Worm (Caenorhabditis elegans) whole organism, mixed stage, embryonic: Measurements from ENCODE around the gene scl-9.

ENCODE experiments used
- bed-3 ChIP-seq: fragments of 200-800 bp; sonication (Bioruptor generic); optimal IDR thresholded peaks from 3 replicates; lab custom pipeline; 2018; ENCODE audit warnings: mild to moderate bottlenecking, missing genetic modification characterization, moderate library complexity, missing compliant biosample characterization
- cnd-1 ChIP-seq: fragments of 200-800 bp; sonication (Bioruptor generic); optimal IDR thresholded peaks from 2 replicates; lab custom pipeline; 2018; ENCODE audit warnings: mild to moderate bottlenecking, missing genetic modification characterization, missing compliant biosample characterization
- lin-13 ChIP-seq: fragments of 150-350 bp; optimal IDR thresholded peaks from 2 replicates; lab custom pipeline; 2014; ENCODE audit warnings: missing biosample characterization, missing genetic modification characterization
- mep-1 ChIP-seq: fragments of 150-350 bp; optimal IDR thresholded peaks from 2 replicates; lab custom pipeline; 2017; ENCODE audit warnings: missing biosample characterization, missing genetic modification reagents, missing genetic modification characterization, inconsistent platforms
- mls-2 ChIP-seq: sonication (generic microtip); optimal IDR thresholded peaks from 2 replicates; lab custom pipeline; 2016; ENCODE audit warnings: mild to moderate bottlenecking, missing genetic modification characterization, moderate library complexity, missing compliant biosample characterization
- nhr-237 ChIP-seq: fragments of 150-350 bp; optimal IDR thresholded peaks from 2 replicates; lab custom pipeline; 2014; ENCODE audit warnings: missing biosample characterization, missing genetic modification characterization
- nhr-76 ChIP-seq: sonication (generic microtip); optimal IDR thresholded peaks from 2 replicates; lab custom pipeline; 2017; ENCODE audit warnings: missing biosample characterization, missing genetic modification characterization
- pha-4 ChIP-seq: fragments of 150-350 bp; optimal IDR thresholded peaks from 2 replicates; lab custom pipeline; 2018; ENCODE audit warnings: missing biosample characterization, missing genetic modification reagents, missing genetic modification characterization
- snpc-4 ChIP-seq: fragments of 150-350 bp; optimal IDR thresholded peaks from 2 replicates; lab custom pipeline; 2014; ENCODE audit warnings: missing biosample characterization, missing genetic modification characterization

ce11 chrIV:13008405-13009208 is 38.3 kb upstream of the scl-9 start, which contains the start of gene mbk-2:
- TF ChIP-seq mep-1 (tag; lab: Kevin White, UChicago) (no peak), snpc-4 (no peak), pha-4 (no peak), nhr-237 (tag; lab: Kevin White, UChicago) (no peak), bed-3 (GFP tag; lab: Kevin White, UChicago) (no peak), mls-2 (tag; lab: Kevin White, UChicago) (no peak), cnd-1 (no peak), lin-13 (tag; lab: Kevin White, UChicago) (no peak), nhr-76 (no peak)
